Fruit fly (Drosophila melanogaster): ENCODE data around the gene CG2104.

Gene CG2104

dm6 chr3R:5647705-5648568 lies 45.1 kb downstream of the CG2104 start:
- TF ChIP-seq Mio (GFP tag; optimal IDR thresholded peaks at IDR 0.05) = no peak
- TF ChIP-seq tai (GFP tag; optimal IDR thresholded peaks at IDR 0.05) = no peak
- peak; percentile 66 for TF ChIP-seq h (GFP tag; optimal IDR thresholded peaks at IDR 0.05)
- TF ChIP-seq ey (GFP tag; optimal IDR thresholded peaks at IDR 0.05) = peak; percentile 31
- no peak for TF ChIP-seq dsf (GFP tag; optimal IDR thresholded peaks at IDR 0.05; ENCODE audit: borderline replicate concordance)
- TF ChIP-seq usp (GFP tag; optimal IDR thresholded peaks at IDR 0.05) = no peak
- no peak for TF ChIP-seq CG9705 (GFP tag; optimal IDR thresholded peaks at IDR 0.05)
- TF ChIP-seq Vsx2 (GFP tag; optimal IDR thresholded peaks at IDR 0.05; ENCODE audit: partially characterized antibody) = no peak
- no peak for TF ChIP-seq dmrt93B (GFP tag; optimal IDR thresholded peaks at IDR 0.05)
- peak; percentile 26 for TF ChIP-seq Jra (GFP tag; optimal IDR thresholded peaks at IDR 0.05)
- TF ChIP-seq OdsH (GFP tag; optimal IDR thresholded peaks at IDR 0.05) = peak; percentile 18
- peak; percentile 35 for TF ChIP-seq HLH106 (tag; optimal IDR thresholded peaks at IDR 0.05)
- no peak for TF ChIP-seq fru (GFP tag; optimal IDR thresholded peaks at IDR 0.05)
- peak in 1 of 2 experiments; percentile 36 for TF ChIP-seq foxo (GFP tag; optimal IDR thresholded peaks at IDR 0.05)
- no peak for TF ChIP-seq Dif (GFP tag; optimal IDR thresholded peaks at IDR 0.05; ENCODE audit: partially characterized antibody)
- TF ChIP-seq jim (GFP tag; optimal IDR thresholded peaks at IDR 0.05) = no peak
- peak; percentile 49 for TF ChIP-seq br (GFP tag; optimal IDR thresholded peaks at IDR 0.05)
- TF ChIP-seq woc (GFP tag; optimal IDR thresholded peaks at IDR 0.05) = no peak
- TF ChIP-seq CG32264 (GFP tag; optimal IDR thresholded peaks at IDR 0.05) = no peak
- TF ChIP-seq dl (GFP tag; optimal IDR thresholded peaks at IDR 0.05; ENCODE audit: insufficient read depth in 1 of 2, partially characterized antibody in 2 of 2) = no peak
- no peak for TF ChIP-seq Rel (GFP tag; optimal IDR thresholded peaks at IDR 0.05)
- TF ChIP-seq Rel (tag; optimal IDR thresholded peaks at IDR 0.05) = peak; percentile 10
- TF ChIP-seq Hr78 (GFP tag; optimal IDR thresholded peaks at IDR 0.05) = no peak
- TF ChIP-seq Hr83 (GFP tag; optimal IDR thresholded peaks at IDR 0.05; ENCODE audit: poor library complexity, severe bottlenecking) = no peak
- peak; percentile 31 for TF ChIP-seq rgr (GFP tag; optimal IDR thresholded peaks at IDR 0.05)
- no peak for TF ChIP-seq sv (GFP tag; optimal IDR thresholded peaks at IDR 0.05)
- TF ChIP-seq N (GFP tag; optimal IDR thresholded peaks at IDR 0.05) = peak; percentile 46
- no peak for TF ChIP-seq CrebA (GFP tag; optimal IDR thresholded peaks at IDR 0.05; ENCODE audit: borderline replicate concordance)
- TF ChIP-seq GATAd (GFP tag; optimal IDR thresholded peaks at IDR 0.05) = no peak

- TF ChIP-seq Hr78 (GFP tag; optimal IDR thresholded peaks at IDR 0.05) = no peak
- no peak for TF ChIP-seq Myc (optimal IDR thresholded peaks at IDR 0.05)
- TF ChIP-seq jim (GFP tag; optimal IDR thresholded peaks at IDR 0.05) = no peak
- TF ChIP-seq GATAd (GFP tag; optimal IDR thresholded peaks at IDR 0.05) = no peak
- TF ChIP-seq ey (GFP tag; optimal IDR thresholded peaks at IDR 0.05) = no peak
- no peak for TF ChIP-seq Jra (GFP tag; optimal IDR thresholded peaks at IDR 0.05)
- TF ChIP-seq lola (GFP tag; optimal IDR thresholded peaks at IDR 0.05) = no peak
- TF ChIP-seq sv (GFP tag; optimal IDR thresholded peaks at IDR 0.05) = no peak
- TF ChIP-seq Hr83 (GFP tag; optimal IDR thresholded peaks at IDR 0.05; ENCODE audit: poor library complexity, severe bottlenecking) = no peak
- TF ChIP-seq Mio (GFP tag; optimal IDR thresholded peaks at IDR 0.05) = no peak
- TF ChIP-seq woc (GFP tag; optimal IDR thresholded peaks at IDR 0.05) = no peak
- no peak for TF ChIP-seq sage (GFP tag; optimal IDR thresholded peaks at IDR 0.05)
- no peak for TF ChIP-seq dl (GFP tag; optimal IDR thresholded peaks at IDR 0.05; ENCODE audit: insufficient read depth in 1 of 2, partially characterized antibody in 2 of 2)
- TF ChIP-seq CG9705 (GFP tag; optimal IDR thresholded peaks at IDR 0.05) = no peak
- no peak for TF ChIP-seq h (GFP tag; optimal IDR thresholded peaks at IDR 0.05)
- TF ChIP-seq foxo (GFP tag; optimal IDR thresholded peaks at IDR 0.05) = no peak
Measured at dm6 chr3R:5643421-5643820, 49.7 kb downstream of the CG2104 start.
